Worm (Caenorhabditis elegans) whole organism, L4 larva: Measurements from ENCODE around the gene unc-17.

ENCODE experiments used
- F44E2.7 ChIP-seq: fragments of 200-800 bp; sonication (Bioruptor generic); IDR thresholded peaks from 2 replicates; pipeline ENCODE4 v2.1.2; 2022; ENCODE audit warnings: missing genetic modification characterization, missing compliant biosample characterization
- Y5F2A.4 ChIP-seq: fragments of 200-800 bp; sonication (Bioruptor generic); optimal IDR thresholded peaks from 2 replicates; lab custom pipeline; 2018; ENCODE audit warnings: mild to moderate bottlenecking, missing genetic modification characterization, missing compliant biosample characterization
- Y75B8A.6 ChIP-seq: fragments of 200-800 bp; sonication (Bioruptor generic); IDR thresholded peaks from 2 replicates; pipeline ENCODE4 v1.3.6; 2022; ENCODE audit warnings: missing genetic modification reagents, missing genetic modification characterization, missing compliant biosample characterization
- ZK337.2 ChIP-seq: fragments of 200-800 bp; sonication (Bioruptor generic); IDR thresholded peaks from 2 replicates; pipeline ENCODE4 v1.3.6; 2022; ENCODE audit warnings: missing genetic modification reagents, missing genetic modification characterization, missing compliant biosample characterization
- aha-1 ChIP-seq: fragments of 150-350 bp; peaks from one replicate; lab custom pipeline; 2014; ENCODE audit warnings: missing biosample characterization, missing genetic modification characterization
- ama-1 ChIP-seq: fragments of 150-350 bp; optimal IDR thresholded peaks from 2 replicates; lab custom pipeline; 2014; ENCODE audit warnings: inconsistent platforms, mixed read lengths
- daf-16 ChIP-seq, 3 experiments: sonication (generic microtip); optimal IDR thresholded peaks; 2 replicates each; lab custom pipeline; 2016 to 2017; ENCODE audit warnings: missing genetic modification characterization in 3 of 3, missing genetic modification reagents in 3 of 3, mild to moderate bottlenecking in 2 of 3, missing compliant biosample characterization in 2 of 3, missing biosample characterization in 1 of 3, moderate library complexity in 1 of 3
- dpl-1 ChIP-seq: fragments of 150-350 bp; optimal IDR thresholded peaks from 2 replicates; lab custom pipeline; 2014; ENCODE audit warnings: missing biosample characterization, missing genetic modification reagents, missing genetic modification characterization
- duxl-1 ChIP-seq: sonication (generic microtip); optimal IDR thresholded peaks from 2 replicates; lab custom pipeline; 2016; ENCODE audit warnings: mild to moderate bottlenecking, missing genetic modification characterization, moderate library complexity, missing compliant biosample characterization; ENCODE audit not compliant: poor library complexity
- egl-43 ChIP-seq: fragments of 200-800 bp; sonication (Bioruptor generic); IDR thresholded peaks from 2 replicates; pipeline ENCODE4 v1.3.6; 2022; ENCODE audit warnings: missing genetic modification reagents, missing genetic modification characterization, missing compliant biosample characterization
- fkh-10 ChIP-seq: fragments of 150-350 bp; optimal IDR thresholded peaks from 2 replicates; lab custom pipeline; 2014; ENCODE audit warnings: missing biosample characterization, missing genetic modification reagents, missing genetic modification characterization
- hif-1 ChIP-seq, 2 experiments: sonication (generic microtip); optimal IDR thresholded peaks; 2 replicates each; lab custom pipeline; 2016 to 2017; ENCODE audit warnings: missing compliant biosample characterization in 2 of 2, missing genetic modification characterization in 2 of 2, missing genetic modification reagents in 2 of 2, missing genotype in 2 of 2, mild to moderate bottlenecking in 1 of 2
- hlh-11 ChIP-seq: fragments of 200-800 bp; sonication (Bioruptor generic); optimal IDR thresholded peaks from 2 replicates; lab custom pipeline; 2018; ENCODE audit warnings: mild to moderate bottlenecking, missing genetic modification characterization, missing compliant biosample characterization
- hlh-30 ChIP-seq: sonication (generic microtip); optimal IDR thresholded peaks from 2 replicates; lab custom pipeline; 2017; ENCODE audit warnings: antibody characterized with exemption, mild to moderate bottlenecking, missing genetic modification characterization, missing compliant biosample characterization; ENCODE audit not compliant: insufficient read depth
- jun-1 ChIP-seq: fragments of 150-350 bp; optimal IDR thresholded peaks from 2 replicates; lab custom pipeline; 2014; ENCODE audit warnings: missing biosample characterization, missing genetic modification reagents, missing genetic modification characterization
- lin-29 ChIP-seq: fragments of 200-800 bp; sonication (Bioruptor generic); IDR thresholded peaks from 2 replicates; pipeline ENCODE4 v1.3.6; 2022; ENCODE audit warnings: missing genetic modification reagents, missing genetic modification characterization, missing compliant biosample characterization
- lir-3 ChIP-seq: sonication (generic microtip); optimal IDR thresholded peaks from 2 replicates; lab custom pipeline; 2016; ENCODE audit warnings: mild to moderate bottlenecking, missing genetic modification characterization, missing compliant biosample characterization
- lsy-2 ChIP-seq, 2 experiments: fragments of 150-350 bp in 1 of 2; sonication (generic microtip) in 1 of 2; optimal IDR thresholded peaks; 2 replicates each; lab custom pipeline; 2014 to 2017; ENCODE audit warnings: missing biosample characterization in 2 of 2, missing genetic modification characterization in 2 of 2
- mep-1 ChIP-seq: fragments of 150-350 bp; sonication (generic microtip); optimal IDR thresholded peaks from 3 replicates; lab custom pipeline; 2014; ENCODE audit warnings: missing biosample characterization, missing genetic modification characterization
- mes-2 ChIP-seq: sonication (generic microtip); optimal IDR thresholded peaks from 2 replicates; lab custom pipeline; 2016; ENCODE audit warnings: missing genotype, mild to moderate bottlenecking, missing genetic modification characterization, missing compliant biosample characterization; ENCODE audit not compliant: poor library complexity, severe bottlenecking
- mxl-2 ChIP-seq: fragments of 200-800 bp; sonication (Bioruptor generic); conservative IDR thresholded peaks from 2 replicates; pipeline ENCODE4 v1.3.6; 2022; ENCODE audit warnings: missing genetic modification reagents, missing genetic modification characterization, missing compliant biosample characterization
- mxl-3 ChIP-seq: fragments of 200-800 bp; sonication (Bioruptor generic); optimal IDR thresholded peaks from 2 replicates; lab custom pipeline; 2018; ENCODE audit warnings: mild to moderate bottlenecking, missing genetic modification characterization, missing compliant biosample characterization
- nhr-10 ChIP-seq: fragments of 150-350 bp; optimal IDR thresholded peaks from 2 replicates; lab custom pipeline; 2014; ENCODE audit warnings: missing biosample characterization, missing genetic modification characterization
- nhr-102 ChIP-seq: sonication (generic microtip); optimal IDR thresholded peaks from 2 replicates; lab custom pipeline; 2016; ENCODE audit warnings: mild to moderate bottlenecking, missing genetic modification characterization, moderate library complexity, missing compliant biosample characterization
- nhr-11 ChIP-seq: fragments of 150-350 bp; optimal IDR thresholded peaks from 2 replicates; lab custom pipeline; 2014; ENCODE audit warnings: missing biosample characterization, missing genetic modification characterization
- nhr-41 ChIP-seq: fragments of 200-800 bp; sonication (Bioruptor generic); IDR thresholded peaks from 2 replicates; pipeline ENCODE4 v1.3.6; 2022; ENCODE audit warnings: missing genetic modification reagents, missing genetic modification characterization, missing compliant biosample characterization
- nhr-42 ChIP-seq: fragments of 200-800 bp; sonication (Bioruptor generic); IDR thresholded peaks from 2 replicates; pipeline ENCODE4 v1.3.6; 2022; ENCODE audit warnings: missing genetic modification characterization, missing compliant biosample characterization
- nhr-48 ChIP-seq: sonication (generic microtip); optimal IDR thresholded peaks from 2 replicates; lab custom pipeline; 2016; ENCODE audit warnings: mild to moderate bottlenecking, missing genetic modification characterization, missing compliant biosample characterization
- pha-4 ChIP-seq, 2 experiments: fragments of 150-350 bp in 1 of 2; fragments of 200-800 bp in 1 of 2; sonication (Bioruptor generic) in 1 of 2; IDR thresholded peaks in 1 of 2; optimal IDR thresholded peaks in 1 of 2; 2 replicates each; pipeline versions ENCODE4 v1.3.6 to Lab custom; 2014 to 2022; ENCODE audit warnings: missing genetic modification characterization in 2 of 2, missing genetic modification reagents in 2 of 2, missing biosample characterization in 1 of 2, missing compliant biosample characterization in 1 of 2
- sdz-12 ChIP-seq: fragments of 200-800 bp; sonication (Bioruptor generic); optimal IDR thresholded peaks from 2 replicates; lab custom pipeline; 2018; ENCODE audit warnings: mild to moderate bottlenecking, missing genetic modification characterization, missing compliant biosample characterization
- set-16 ChIP-seq: fragments of 200-800 bp; sonication (Bioruptor generic); IDR thresholded peaks from 2 replicates; pipeline ENCODE4 v1.3.6; 2022; ENCODE audit warnings: missing genetic modification reagents, missing genetic modification characterization, missing compliant biosample characterization
- skn-1 ChIP-seq: fragments of 150-350 bp; optimal IDR thresholded peaks from 2 replicates; lab custom pipeline; 2014; ENCODE audit warnings: missing biosample characterization, missing genetic modification characterization
- tra-1 ChIP-seq: fragments of 200-800 bp; sonication (Bioruptor generic); IDR thresholded peaks from 2 replicates; pipeline ENCODE4 v1.3.6; 2022; ENCODE audit warnings: missing genetic modification reagents, missing genetic modification characterization, missing compliant biosample characterization
- unc-62 ChIP-seq, 3 experiments: fragments of 150-350 bp in 1 of 3; sonication (generic microtip); optimal IDR thresholded peaks in 2 of 3; peaks in 1 of 3; 1 replicate in 1 of 3; 2 replicates in 2 of 3; lab custom pipeline; 2014 to 2017; ENCODE audit warnings: missing biosample characterization in 3 of 3, missing genetic modification characterization in 3 of 3, missing genetic modification reagents in 3 of 3, missing genotype in 1 of 3
- zag-1 ChIP-seq: fragments of 150-350 bp; optimal IDR thresholded peaks from 2 replicates; lab custom pipeline; 2014; ENCODE audit warnings: missing biosample characterization, missing genetic modification characterization
- zfp-2 ChIP-seq: sonication (generic microtip); optimal IDR thresholded peaks from 2 replicates; lab custom pipeline; 2016; ENCODE audit warnings: mild to moderate bottlenecking, missing genetic modification characterization, missing compliant biosample characterization
- zip-11 ChIP-seq: fragments of 200-800 bp; sonication (Bioruptor generic); IDR thresholded peaks from 2 replicates; pipeline ENCODE4 v1.3.6; 2022; ENCODE audit warnings: missing genetic modification characterization, missing compliant biosample characterization
- ztf-11 ChIP-seq: fragments of 150-350 bp; optimal IDR thresholded peaks from 2 replicates; lab custom pipeline; 2014; ENCODE audit warnings: missing biosample characterization, missing genetic modification characterization

unc-17 gene

ce11 chrIV:3662863-3663262 lies 38.4 kb upstream of the unc-17 start:
- TF ChIP-seq set-16 (GFP tag; lab: Robert Waterston, UW) (peak; percentile 63), ama-1 (lab: Kevin White, UChicago) (no peak)

- TF ChIP-seq fkh-10 (GFP tag; lab: Kevin White, UChicago) (no peak), unc-62 (GFP tag; optimal IDR thresholded peaks at IDR 0.05 in 1 of 2; lab: Kevin White, UChicago) (peak in 1 of 2 experiments; percentile 70), unc-62 (tag; optimal IDR thresholded peaks at IDR 0.05; lab: Kevin White, UChicago) (no peak), dpl-1 (no peak)
Measured at ce11 chrIV:3661117-3661634, 36.7 kb upstream of the unc-17 start.

- TF ChIP-seq daf-16 (GFP tag; optimal IDR thresholded peaks at IDR 0.05; lab: Kevin White, UChicago), result no peak
- TF ChIP-seq daf-16 (tag; optimal IDR thresholded peaks at IDR 0.05; lab: Kevin White, UChicago), result peak; percentile 80
- TF ChIP-seq aha-1 (tag; lab: Kevin White, UChicago), result peak; percentile 72
- TF ChIP-seq lir-3 (tag; lab: Kevin White, UChicago), result no peak
Measured at ce11 chrIV:3659951-3660350, 35.5 kb upstream of the unc-17 start.

ce11 chrIV:3655896-3656295 lies 31.4 kb upstream of the unc-17 start:
- TF ChIP-seq nhr-48 (tag; lab: Kevin White, UChicago) (no peak), zag-1 (no peak), hif-1 (tag; optimal IDR thresholded peaks at IDR 0.05; lab: Kevin White, UChicago) (peak in 1 of 2 experiments; percentile 2), zip-11 (GFP tag; lab: Robert Waterston, UW) (no peak), sdz-12 (GFP tag; lab: Kevin White, UChicago) (no peak), Y75B8A.6 (GFP tag; lab: Robert Waterston, UW) (no peak), skn-1 (tag; lab: Kevin White, UChicago) (no peak), mes-2 (tag; lab: Kevin White, UChicago) (no peak), daf-16 (GFP tag; optimal IDR thresholded peaks at IDR 0.05; lab: Kevin White, UChicago) (peak in 1 of 2 experiments; percentile 66), daf-16 (tag; optimal IDR thresholded peaks at IDR 0.05; lab: Kevin White, UChicago) (no peak), F44E2.7 (no peak), ztf-11 (tag; lab: Kevin White, UChicago) (no peak), unc-62 (GFP tag; optimal IDR thresholded peaks at IDR 0.05 in 1 of 2; lab: Kevin White, UChicago) (peak in 1 of 2 experiments; percentile 60), unc-62 (tag; optimal IDR thresholded peaks at IDR 0.05; lab: Kevin White, UChicago) (no peak), nhr-11 (tag; lab: Kevin White, UChicago) (peak; percentile 52), lin-29 (GFP tag; lab: Robert Waterston, UW) (no peak), hlh-30 (tag; lab: Kevin White, UChicago) (no peak), nhr-42 (no peak), aha-1 (tag; lab: Kevin White, UChicago) (peak; percentile 87), hlh-11 (tag; lab: Kevin White, UChicago) (no peak), mxl-2 (GFP tag; lab: Robert Waterston, UW) (no peak), nhr-102 (tag; lab: Kevin White, UChicago) (no peak)

- no peak for TF ChIP-seq tra-1 (GFP tag; lab: Robert Waterston, UW)
- TF ChIP-seq mxl-3 (GFP tag; lab: Kevin White, UChicago), result no peak
- TF ChIP-seq nhr-10 (tag; lab: Kevin White, UChicago), result no peak
- TF ChIP-seq set-16 (GFP tag; lab: Robert Waterston, UW), result no peak
- no peak for TF ChIP-seq zag-1
- no peak for TF ChIP-seq ama-1 (lab: Kevin White, UChicago)
- no peak for TF ChIP-seq egl-43 (GFP tag; lab: Robert Waterston, UW)
- no peak for TF ChIP-seq mep-1 (tag; lab: Kevin White, UChicago)
- TF ChIP-seq lsy-2 (tag; optimal IDR thresholded peaks at IDR 0.05; lab: Kevin White, UChicago), result no peak
- TF ChIP-seq ZK337.2 (GFP tag; lab: Robert Waterston, UW), result no peak
- TF ChIP-seq nhr-41, result no peak
- TF ChIP-seq zfp-2, result no peak
- no peak for TF ChIP-seq pha-4 (GFP tag; IDR thresholded peaks at IDR 0.05; lab: Robert Waterston, UW)
- TF ChIP-seq pha-4 (tag; optimal IDR thresholded peaks at IDR 0.05; lab: Kevin White, UChicago), result no peak
- TF ChIP-seq nhr-42, result no peak
- no peak for TF ChIP-seq Y5F2A.4 (GFP tag; lab: Kevin White, UChicago)
- TF ChIP-seq jun-1 (tag; lab: Kevin White, UChicago), result no peak
- no peak for TF ChIP-seq duxl-1 (tag; lab: Kevin White, UChicago)
Measured at ce11 chrIV:3654823-3655222, 30.3 kb upstream of the unc-17 start.
